Fruit fly (Drosophila melanogaster): ENCODE measurements around the gene Pde1c.

Gene Pde1c

DNA sequence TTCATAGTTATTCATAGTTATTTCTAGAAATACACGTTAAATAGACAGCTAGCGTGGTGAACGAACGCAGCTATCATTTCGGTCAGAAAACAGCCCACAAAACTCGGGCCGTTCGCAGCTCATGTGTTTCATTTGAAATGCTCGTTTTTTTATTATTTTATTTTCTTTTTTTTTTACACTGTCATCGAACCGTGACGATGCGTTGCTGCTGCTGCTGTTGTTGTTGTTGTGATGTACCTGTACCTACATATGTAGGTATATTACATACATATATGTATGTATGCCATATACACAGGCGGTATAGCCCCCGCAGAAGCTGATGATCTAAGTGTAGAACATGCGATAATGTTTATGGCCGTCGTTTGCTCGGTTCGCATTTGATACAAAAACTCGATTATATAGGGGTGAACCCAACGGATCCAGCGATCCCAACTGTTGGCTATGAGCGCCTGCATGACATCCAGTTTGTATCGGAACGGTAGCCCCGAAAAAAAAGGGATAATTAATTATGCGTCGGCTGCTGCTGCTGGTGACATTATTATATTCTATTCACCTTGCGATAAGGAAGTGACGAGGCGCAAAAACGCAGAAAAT, 44.9 kb upstream of the Pde1c start (continued):
- TF ChIP-seq cg (GFP tag; optimal IDR thresholded peaks at IDR 0.05) = peak; percentile 9
- TF ChIP-seq CG10654 (GFP tag; optimal IDR thresholded peaks at IDR 0.05) = no peak
- TF ChIP-seq B-H2 (GFP tag; optimal IDR thresholded peaks at IDR 0.05) = peak; percentile 5
- TF ChIP-seq gcm (GFP tag; optimal IDR thresholded peaks at IDR 0.05) = peak; percentile 77
- no peak for TF ChIP-seq Dref (GFP tag; IDR thresholded peaks at IDR 0.05)
- TF ChIP-seq CG11247 (GFP tag; IDR thresholded peaks at IDR 0.05) = no peak
- no peak for TF ChIP-seq esg (GFP tag; conservative IDR thresholded peaks at IDR 0.05)
- no peak for TF ChIP-seq Rx (GFP tag; IDR thresholded peaks at IDR 0.05)
- no peak for TF ChIP-seq Hand (GFP tag; optimal IDR thresholded peaks at IDR 0.05)
- TF ChIP-seq CG15073 (GFP tag; optimal IDR thresholded peaks at IDR 0.05) = no peak
- no peak for TF ChIP-seq crp (GFP tag; optimal IDR thresholded peaks at IDR 0.05)
- TF ChIP-seq dimm (GFP tag; IDR thresholded peaks at IDR 0.05) = no peak
- no peak for TF ChIP-seq pum (GFP tag; optimal IDR thresholded peaks at IDR 0.05)
- no peak for TF ChIP-seq usp (GFP tag; optimal IDR thresholded peaks at IDR 0.05)
- TF ChIP-seq onecut (GFP tag; IDR thresholded peaks at IDR 0.05) = no peak
- no peak for TF ChIP-seq Fer2 (tag; optimal IDR thresholded peaks at IDR 0.05)
- no peak for TF ChIP-seq stc (GFP tag; IDR thresholded peaks at IDR 0.05)
- no peak for TF ChIP-seq Fer1 (GFP tag; optimal IDR thresholded peaks at IDR 0.05)
- no peak for TF ChIP-seq CG2678 (tag; optimal IDR thresholded peaks at IDR 0.05)
- TF ChIP-seq CG1529 (GFP tag; optimal IDR thresholded peaks at IDR 0.05) = no peak
- TF ChIP-seq CG1233 (GFP tag; optimal IDR thresholded peaks at IDR 0.05) = no peak
- TF ChIP-seq Camta (GFP tag; optimal IDR thresholded peaks at IDR 0.05) = no peak
- TF ChIP-seq zfh1 (GFP tag; IDR thresholded peaks at IDR 0.05) = no peak
- no peak for TF ChIP-seq h (optimal IDR thresholded peaks at IDR 0.05)
- no peak for TF ChIP-seq repo (GFP tag; optimal IDR thresholded peaks at IDR 0.05)
- no peak for TF ChIP-seq Fer3 (tag; optimal IDR thresholded peaks at IDR 0.05)
- TF ChIP-seq CG32772 (GFP tag; IDR thresholded peaks at IDR 0.05) = no peak
- no peak for TF ChIP-seq CG13296 (GFP tag; optimal IDR thresholded peaks at IDR 0.05)
- TF ChIP-seq NfI (GFP tag; optimal IDR thresholded peaks at IDR 0.05) = no peak

DNA sequence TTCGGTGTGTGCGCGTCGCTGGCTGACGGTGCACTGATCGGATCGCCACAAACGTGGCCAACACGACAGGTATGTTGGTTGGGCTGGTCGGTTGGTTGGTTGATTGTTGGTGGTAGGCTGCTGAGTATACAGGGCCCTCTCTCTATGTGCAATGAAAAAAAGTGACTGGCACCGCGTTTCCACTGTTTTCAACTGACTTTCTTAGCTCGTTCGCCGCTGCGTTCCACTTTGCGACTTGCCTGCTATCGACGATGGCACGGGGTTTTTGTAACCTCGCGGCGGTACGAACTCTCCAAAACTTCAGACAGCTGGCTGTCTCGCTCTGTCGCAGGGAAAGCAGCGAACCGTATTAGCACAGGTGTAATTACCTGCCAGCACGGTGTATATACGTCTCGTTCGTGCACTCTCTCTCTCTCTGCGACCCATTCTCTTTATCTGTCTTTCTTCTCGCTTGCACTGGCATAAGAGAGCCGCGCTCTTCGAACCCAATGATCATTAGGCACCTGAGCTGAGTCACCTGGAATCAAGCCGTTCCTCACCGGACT, 42.6 kb upstream of the Pde1c start:
- 0 out of 3 replicates have a peak, but pooled peaks have one; percentile 30 for TF ChIP-seq Opbp (GFP tag; IDR thresholded peaks at IDR 0.05; ENCODE audit: partially characterized antibody)
- TF ChIP-seq hkb (optimal IDR thresholded peaks at IDR 0.05) = no peak
- TF ChIP-seq hkb (GFP tag; IDR thresholded peaks at IDR 0.05) = peak; percentile 45; the same call in 1 of the 2 replicates
- no peak for TF ChIP-seq CG8388 (GFP tag; optimal IDR thresholded peaks at IDR 0.05)
- TF ChIP-seq CG4328 (GFP tag; optimal IDR thresholded peaks at IDR 0.05) = no peak
- TF ChIP-seq Deaf1 (tag; optimal IDR thresholded peaks at IDR 0.05) = peak; percentile 78
- TF ChIP-seq phol (tag; optimal IDR thresholded peaks at IDR 0.05) = no peak
- TF ChIP-seq HmgZ (tag; optimal IDR thresholded peaks at IDR 0.05) = peak; percentile 69
- TF ChIP-seq CHES-1-like (GFP tag; optimal IDR thresholded peaks at IDR 0.05) = peak; percentile 10
- TF ChIP-seq Atf-2 (GFP tag; optimal IDR thresholded peaks at IDR 0.05) = no peak
- peak; percentile 64 for TF ChIP-seq abd-A (tag; optimal IDR thresholded peaks at IDR 0.05)
- TF ChIP-seq CG3995 (GFP tag; optimal IDR thresholded peaks at IDR 0.05) = peak; percentile 69
- TF ChIP-seq Fer2 (tag; optimal IDR thresholded peaks at IDR 0.05) = no peak
- no peak for TF ChIP-seq HLH54F (GFP tag; optimal IDR thresholded peaks at IDR 0.05)
- peak; percentile 44; the same call in 1 of the 3 replicates for TF ChIP-seq CG34422 (GFP tag; IDR thresholded peaks at IDR 0.05)
- no peak for TF ChIP-seq run (tag; optimal IDR thresholded peaks at IDR 0.05)
- TF ChIP-seq sob (GFP tag; IDR thresholded peaks at IDR 0.05) = peak; percentile 35; the same call in 1 of the 2 replicates
- no peak for TF ChIP-seq tup (GFP tag; optimal IDR thresholded peaks at IDR 0.05)
- peak; percentile 50 for TF ChIP-seq HLHmδ (GFP tag; optimal IDR thresholded peaks at IDR 0.05)
- TF ChIP-seq tll (GFP tag; optimal IDR thresholded peaks at IDR 0.05) = peak in 1 of 2 experiments; percentile 77
- TF ChIP-seq sug (tag; optimal IDR thresholded peaks at IDR 0.05) = peak; percentile 39
- TF ChIP-seq CG2712 (tag; optimal IDR thresholded peaks at IDR 0.05) = peak; percentile 34
- TF ChIP-seq NK7.1 (GFP tag; optimal IDR thresholded peaks at IDR 0.05) = no peak
- TF ChIP-seq CG1647 (GFP tag; optimal IDR thresholded peaks at IDR 0.05) = peak; percentile 58
